Worm (Caenorhabditis elegans): Measurements from ENCODE around the gene nhr-274.

DNA sequence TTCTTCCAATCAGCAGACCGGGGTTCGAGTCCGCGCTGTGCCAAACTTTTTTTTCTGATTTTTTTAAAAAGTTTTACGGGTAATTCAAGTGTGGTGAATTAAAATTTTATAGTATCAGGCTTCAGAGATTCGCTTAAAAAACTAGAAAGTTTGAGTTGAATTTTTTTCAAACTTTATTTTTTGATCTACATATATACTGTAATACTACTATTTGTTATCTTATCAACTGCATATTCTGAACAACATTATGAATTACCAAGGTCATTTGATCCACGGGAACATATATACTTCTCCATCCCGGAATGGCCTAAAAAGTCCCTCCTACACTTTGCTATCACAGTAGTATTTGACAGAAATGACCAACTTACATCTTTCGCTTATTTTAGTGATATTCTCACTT, 11.7 kb downstream of the nhr-274 start, which contains the start of gene Y41D4B.6:
- TF ChIP-seq unc-130 (GFP tag; optimal IDR thresholded peaks at IDR 0.05) (no peak), snpc-4 (tag; optimal IDR thresholded peaks at IDR 0.05) (no peak), mxl-3 (GFP tag; optimal IDR thresholded peaks at IDR 0.05) (no peak)

Measured in whole organism, L4 larva.